Fruit fly (Drosophila melanogaster): ENCODE measurements around the gene CG1927.

The CG1927 gene

DNA sequence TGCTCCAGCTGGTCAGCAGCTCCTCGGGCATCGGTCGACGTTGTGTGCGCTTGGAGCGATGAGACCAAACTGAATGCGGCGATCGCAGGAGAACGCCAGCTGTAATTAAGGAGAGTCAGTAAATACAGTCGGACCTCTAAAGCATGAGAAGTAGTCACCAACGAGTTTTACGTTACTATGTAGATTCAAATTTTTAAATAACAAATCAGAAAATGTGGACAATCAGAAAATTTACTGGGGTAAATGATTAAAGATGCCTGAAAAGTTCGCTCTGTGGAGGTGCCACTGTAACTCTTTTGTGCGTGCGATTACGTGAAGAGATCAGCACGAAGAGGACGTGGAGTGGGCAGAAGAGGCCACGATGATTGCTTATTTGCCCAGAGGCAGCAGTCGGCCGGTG lies 6.9 kb downstream of the CG1927 start, which contains the start of gene SCOT:
TSS of gene SCOT (plus strand) at position 180 of the 400 bp plus-strand sequence.
- TF ChIP-seq CG8478 (optimal IDR thresholded peaks at IDR 0.05), result no peak
- TF ChIP-seq pan (optimal IDR thresholded peaks at IDR 0.05), result no peak
- TF ChIP-seq Dll (optimal IDR thresholded peaks at IDR 0.05), result no peak
- TF ChIP-seq psq (optimal IDR thresholded peaks at IDR 0.05), result no peak
- no peak for TF ChIP-seq usp (GFP tag; optimal IDR thresholded peaks at IDR 0.05)
- TF ChIP-seq EcR (GFP tag; optimal IDR thresholded peaks at IDR 0.05), result no peak

dm6 chr3L:1947463-1948126 lies 22.3 kb downstream of the CG1927 start, which contains the start of the genes mu2 and Cnb:
mu2 (minus strand) TSS chr3L:1947475.
Cnb (plus strand) TSS chr3L:1947565.
- TF ChIP-seq psq (optimal IDR thresholded peaks at IDR 0.05) (no peak), EcR (GFP tag; optimal IDR thresholded peaks at IDR 0.05) (no peak), usp (GFP tag; optimal IDR thresholded peaks at IDR 0.05) (no peak), Dll (optimal IDR thresholded peaks at IDR 0.05) (no peak), CG8478 (optimal IDR thresholded peaks at IDR 0.05) (no peak), pan (optimal IDR thresholded peaks at IDR 0.05) (no peak)

dm6 chr3L:1940843-1941418 lies 28.9 kb downstream of the CG1927 start, which contains the start of gene Mfap1:
Mfap1 (plus strand) TSS chr3L:1941068.
- TF ChIP-seq CG8478 (optimal IDR thresholded peaks at IDR 0.05) (no peak), Dll (optimal IDR thresholded peaks at IDR 0.05) (no peak), usp (GFP tag; optimal IDR thresholded peaks at IDR 0.05) (no peak), pan (optimal IDR thresholded peaks at IDR 0.05) (no peak), EcR (GFP tag; optimal IDR thresholded peaks at IDR 0.05) (no peak), psq (optimal IDR thresholded peaks at IDR 0.05) (no peak)

DNA sequence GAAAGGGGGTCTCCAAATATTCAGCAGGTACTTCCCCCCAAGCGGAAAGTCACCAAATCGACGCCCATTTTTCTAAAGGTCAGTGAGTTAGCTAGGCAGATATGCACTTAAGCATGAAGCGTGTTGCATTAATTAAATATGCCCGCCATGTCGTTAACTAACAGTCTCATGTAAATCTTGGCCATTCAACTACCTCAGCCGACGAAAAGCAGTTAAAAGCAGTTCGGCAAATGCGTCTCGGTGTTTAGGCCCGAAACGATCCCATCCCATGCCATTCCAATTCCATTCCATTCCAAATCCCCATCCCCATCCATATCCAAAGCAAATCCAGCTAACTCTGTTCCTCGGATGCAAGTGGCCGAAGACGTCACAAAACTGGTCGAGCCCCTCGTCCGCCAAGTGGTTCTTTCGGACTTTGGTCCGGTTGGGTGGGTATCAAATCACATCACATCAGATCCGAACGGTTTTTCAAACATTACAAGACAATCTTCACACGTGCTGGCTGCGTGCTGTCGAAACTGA lies 29.8 kb downstream of the CG1927 start:
- TF ChIP-seq pan (optimal IDR thresholded peaks at IDR 0.05), result no peak
- no peak for TF ChIP-seq psq (optimal IDR thresholded peaks at IDR 0.05)
- no peak for TF ChIP-seq usp (GFP tag; optimal IDR thresholded peaks at IDR 0.05)
- no peak for TF ChIP-seq Dll (optimal IDR thresholded peaks at IDR 0.05)
- TF ChIP-seq CG8478 (optimal IDR thresholded peaks at IDR 0.05), result no peak
- no peak for TF ChIP-seq EcR (GFP tag; optimal IDR thresholded peaks at IDR 0.05)

- no peak for TF ChIP-seq EcR (GFP tag; optimal IDR thresholded peaks at IDR 0.05)
- no peak for TF ChIP-seq usp (GFP tag; optimal IDR thresholded peaks at IDR 0.05)
- no peak for TF ChIP-seq psq (optimal IDR thresholded peaks at IDR 0.05)
- no peak for TF ChIP-seq Dll (optimal IDR thresholded peaks at IDR 0.05)
Measured at dm6 chr3L:1938767-1939166, 31.1 kb downstream of the CG1927 start, which contains the start of the genes CG46523 and CG5687. CG46523 (minus strand) TSS chr3L:1939103. CG5687 (minus strand) TSS chr3L:1939103.

DNA sequence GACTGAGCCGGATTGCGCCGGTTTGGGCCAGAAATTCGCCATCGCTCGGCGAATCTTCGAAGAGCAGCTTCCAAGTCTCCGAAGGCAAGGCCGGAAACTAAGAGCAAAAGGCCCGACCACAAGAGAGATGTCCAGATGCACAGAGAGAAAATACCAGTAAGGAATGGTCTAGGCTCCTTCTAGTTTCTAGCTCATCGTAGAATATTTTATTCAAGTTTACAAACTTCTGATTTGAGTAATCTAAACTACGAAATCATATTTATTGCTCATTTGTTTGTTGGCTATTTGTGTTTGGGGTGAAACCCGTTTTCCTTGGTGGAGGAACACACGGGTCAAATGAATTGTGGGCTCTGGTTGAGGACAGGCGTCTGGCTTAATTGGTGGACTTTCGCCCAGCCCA lies 32.4 kb downstream of the CG1927 start:
- TF ChIP-seq EcR (GFP tag; optimal IDR thresholded peaks at IDR 0.05) (no peak), usp (GFP tag; optimal IDR thresholded peaks at IDR 0.05) (no peak), psq (optimal IDR thresholded peaks at IDR 0.05) (no peak), CG8478 (optimal IDR thresholded peaks at IDR 0.05) (no peak), pan (optimal IDR thresholded peaks at IDR 0.05) (no peak), Dll (optimal IDR thresholded peaks at IDR 0.05) (no peak)

DNA sequence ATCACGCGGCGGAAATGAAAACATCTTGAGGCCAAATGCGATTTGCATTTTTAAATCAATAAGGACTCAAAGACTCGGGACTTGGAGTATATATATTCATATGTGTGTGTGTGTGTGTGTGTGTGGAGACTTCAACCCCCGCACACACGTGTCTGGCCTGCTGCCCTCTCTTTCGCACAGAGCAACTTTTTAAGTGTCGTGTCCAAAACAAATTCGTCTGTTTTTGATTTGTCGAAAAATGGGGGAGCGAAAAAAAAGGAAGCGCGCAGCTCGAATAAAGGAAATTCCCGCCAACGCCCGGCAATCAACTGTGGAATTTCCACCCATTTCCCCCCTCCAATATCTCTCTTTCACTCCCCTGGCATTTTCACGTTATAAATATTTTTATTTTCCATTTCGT lies 40.9 kb downstream of the CG1927 start:
- no peak for TF ChIP-seq EcR (GFP tag; optimal IDR thresholded peaks at IDR 0.05)
- no peak for TF ChIP-seq CG8478 (optimal IDR thresholded peaks at IDR 0.05)
- no peak for TF ChIP-seq pan (optimal IDR thresholded peaks at IDR 0.05)
- no peak for TF ChIP-seq psq (optimal IDR thresholded peaks at IDR 0.05)
- no peak for TF ChIP-seq Dll (optimal IDR thresholded peaks at IDR 0.05)
- TF ChIP-seq usp (GFP tag; optimal IDR thresholded peaks at IDR 0.05), result no peak

DNA sequence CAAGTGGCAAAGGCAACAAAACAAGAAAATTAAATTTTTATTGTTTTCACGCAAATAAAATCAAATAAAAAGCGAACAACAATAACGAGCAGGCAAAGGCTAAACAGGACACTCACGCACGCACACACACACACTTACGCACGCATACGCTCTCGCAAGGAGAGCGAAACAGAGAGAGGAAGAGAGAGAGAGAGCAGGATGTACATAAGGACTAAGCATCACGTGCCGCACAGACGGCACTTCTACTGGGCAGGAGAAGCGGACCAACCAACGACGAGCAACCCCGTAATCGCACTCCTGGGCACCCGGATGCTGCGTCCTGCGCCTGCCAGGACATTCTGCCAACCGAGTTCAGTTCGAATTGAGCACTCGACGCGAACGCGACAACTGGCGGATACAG lies 48.9 kb downstream of the CG1927 start, which contains the start of gene Dbx:
TSS of gene Dbx (plus strand) at position 365 of the 400 bp plus-strand sequence.
- no peak for TF ChIP-seq EcR (GFP tag; optimal IDR thresholded peaks at IDR 0.05)
- no peak for TF ChIP-seq CG8478 (optimal IDR thresholded peaks at IDR 0.05)
- no peak for TF ChIP-seq Dll (optimal IDR thresholded peaks at IDR 0.05)
- no peak for TF ChIP-seq usp (GFP tag; optimal IDR thresholded peaks at IDR 0.05)
- TF ChIP-seq psq (optimal IDR thresholded peaks at IDR 0.05), result no peak
- no peak for TF ChIP-seq pan (optimal IDR thresholded peaks at IDR 0.05)

- TF ChIP-seq EcR (GFP tag; optimal IDR thresholded peaks at IDR 0.05), result no peak
- no peak for TF ChIP-seq usp (GFP tag; optimal IDR thresholded peaks at IDR 0.05)
- TF ChIP-seq CG8478 (optimal IDR thresholded peaks at IDR 0.05), result no peak
- no peak for TF ChIP-seq pan (optimal IDR thresholded peaks at IDR 0.05)
- no peak for TF ChIP-seq psq (optimal IDR thresholded peaks at IDR 0.05)
- no peak for TF ChIP-seq Dll (optimal IDR thresholded peaks at IDR 0.05)
Measured at dm6 chr3L:1920051-1920450, 49.8 kb downstream of the CG1927 start.
